Worm (Caenorhabditis elegans) whole organism, L1 larva: ENCODE measurements around the gene mspn-1.

Source experiments
- aha-1 ChIP-seq: fragments of 150-350 bp; optimal IDR thresholded peaks from 2 replicates; lab custom pipeline; 2014; ENCODE audit warnings: missing biosample characterization, missing genetic modification characterization
- aly-2 ChIP-seq: fragments of 150-350 bp; optimal IDR thresholded peaks from 2 replicates; lab custom pipeline; 2014; ENCODE audit warnings: missing biosample characterization, missing genetic modification characterization
- ama-1 ChIP-seq: fragments of 150-350 bp; optimal IDR thresholded peaks from 2 replicates; lab custom pipeline; 2014
- ceh-63 ChIP-seq: fragments of 200-800 bp; sonication (Bioruptor generic); optimal IDR thresholded peaks from 2 replicates; lab custom pipeline; 2018; ENCODE audit warnings: mild to moderate bottlenecking, missing genetic modification characterization, missing compliant biosample characterization
- ceh-8 ChIP-seq: fragments of 200-800 bp; sonication (Bioruptor generic); optimal IDR thresholded peaks from 2 replicates; lab custom pipeline; 2018; ENCODE audit warnings: mild to moderate bottlenecking, missing genetic modification characterization, moderate library complexity, missing compliant biosample characterization
- ceh-82 ChIP-seq, 3 experiments: fragments of 150-350 bp in 1 of 3; sonication (generic microtip) in 2 of 3; optimal IDR thresholded peaks; 2 replicates each; lab custom pipeline; 2014 to 2017; ENCODE audit warnings: missing biosample characterization in 3 of 3, missing genetic modification characterization in 3 of 3
- ceh-88 ChIP-seq: fragments of 200-800 bp; sonication (Bioruptor generic); IDR thresholded peaks from 2 replicates; pipeline ENCODE4 v1.3.6; 2022; ENCODE audit warnings: missing genetic modification characterization, missing compliant biosample characterization
- ces-1 ChIP-seq: fragments of 150-350 bp; optimal IDR thresholded peaks from 2 replicates; lab custom pipeline; 2014; ENCODE audit warnings: missing biosample characterization, missing genetic modification reagents, missing genetic modification characterization
- dpl-1 ChIP-seq, 3 experiments: fragments of 150-350 bp in 2 of 3; sonication (generic microtip) in 1 of 3; optimal IDR thresholded peaks; 2 replicates each; lab custom pipeline; 2014 to 2017; ENCODE audit warnings: missing biosample characterization in 3 of 3, missing genetic modification characterization in 3 of 3, missing genetic modification reagents in 3 of 3
- efl-3 ChIP-seq: fragments of 200-800 bp; sonication (Bioruptor generic); optimal IDR thresholded peaks from 2 replicates; lab custom pipeline; 2018; ENCODE audit warnings: mild to moderate bottlenecking, missing genetic modification characterization, missing compliant biosample characterization
- elt-2 ChIP-seq: sonication (generic microtip); optimal IDR thresholded peaks from 2 replicates; lab custom pipeline; 2016; ENCODE audit warnings: missing genetic modification characterization, mild to moderate bottlenecking, inconsistent platforms, missing compliant biosample characterization, missing genetic modification reagents
- elt-3 ChIP-seq, 6 experiments: fragments of 150-350 bp in 1 of 6; sonication (generic microtip); optimal IDR thresholded peaks; 2 replicates each; lab custom pipeline; 2017 to 2018; ENCODE audit warnings: missing biosample characterization in 6 of 6, missing genetic modification characterization in 6 of 6, inconsistent platforms in 1 of 6
- ets-5 ChIP-seq: fragments of 200-800 bp; sonication (Bioruptor generic); IDR thresholded peaks from 2 replicates; pipeline ENCODE4 v1.3.6; 2022; ENCODE audit warnings: missing genetic modification characterization, missing compliant biosample characterization
- fkh-8 ChIP-seq: sonication (generic microtip); optimal IDR thresholded peaks from 2 replicates; lab custom pipeline; 2016; ENCODE audit warnings: mild to moderate bottlenecking, missing genetic modification characterization, missing compliant biosample characterization
- fos-1 ChIP-seq: fragments of 150-350 bp; optimal IDR thresholded peaks from 2 replicates; lab custom pipeline; 2014; ENCODE audit warnings: missing biosample characterization, missing genetic modification characterization
- hlh-17 ChIP-seq: fragments of 200-800 bp; sonication (Bioruptor generic); optimal IDR thresholded peaks from 2 replicates; lab custom pipeline; 2018; ENCODE audit warnings: missing genetic modification characterization, mild to moderate bottlenecking, missing compliant biosample characterization, moderate library complexity, borderline replicate concordance
- hlh-4 ChIP-seq: sonication (generic microtip); optimal IDR thresholded peaks from 2 replicates; lab custom pipeline; 2016; ENCODE audit warnings: mild to moderate bottlenecking, missing genetic modification characterization, missing compliant biosample characterization
- hpl-2 ChIP-seq: fragments of 150-350 bp; optimal IDR thresholded peaks from 2 replicates; lab custom pipeline; 2014; ENCODE audit warnings: missing biosample characterization, missing genetic modification reagents, missing genetic modification characterization
- isw-1 ChIP-seq: fragments of 200-800 bp; sonication (Bioruptor generic); IDR thresholded peaks from 2 replicates; pipeline ENCODE4 v1.3.6; 2022; ENCODE audit warnings: missing genetic modification characterization, missing compliant biosample characterization
- jun-1 ChIP-seq: fragments of 150-350 bp; optimal IDR thresholded peaks from 2 replicates; lab custom pipeline; 2014; ENCODE audit warnings: missing biosample characterization, missing genetic modification reagents, missing genetic modification characterization
- lin-13 ChIP-seq: fragments of 150-350 bp; optimal IDR thresholded peaks from 2 replicates; lab custom pipeline; 2014; ENCODE audit warnings: missing biosample characterization, missing genetic modification reagents, missing genetic modification characterization
- lin-15B ChIP-seq: fragments of 150-350 bp; sonication (generic microtip); optimal IDR thresholded peaks from 3 replicates; lab custom pipeline; 2014; ENCODE audit warnings: missing biosample characterization, missing genetic modification characterization
- lin-35 ChIP-seq, 2 experiments: fragments of 150-350 bp; optimal IDR thresholded peaks; 2 replicates each; lab custom pipeline; 2014; ENCODE audit warnings: missing biosample characterization in 2 of 2, missing genetic modification characterization in 2 of 2, missing genetic modification reagents in 2 of 2
- lsy-2 ChIP-seq, 2 experiments: fragments of 150-350 bp; optimal IDR thresholded peaks; 2 replicates each; lab custom pipeline; 2014; ENCODE audit warnings: missing biosample characterization in 2 of 2, missing genetic modification characterization in 2 of 2
- mdl-1 ChIP-seq, 2 experiments: fragments of 150-350 bp; optimal IDR thresholded peaks; 2 replicates each; lab custom pipeline; 2014 to 2017; ENCODE audit warnings: missing biosample characterization in 2 of 2, missing genetic modification characterization in 2 of 2, inconsistent platforms in 1 of 2
- mep-1 ChIP-seq: fragments of 150-350 bp; optimal IDR thresholded peaks from 2 replicates; lab custom pipeline; 2014; ENCODE audit warnings: missing biosample characterization, missing genetic modification characterization
- nhr-11 ChIP-seq: fragments of 150-350 bp; optimal IDR thresholded peaks from 2 replicates; lab custom pipeline; 2014; ENCODE audit warnings: missing biosample characterization, missing genetic modification characterization
- nhr-12 ChIP-seq: sonication (generic microtip); optimal IDR thresholded peaks from 2 replicates; lab custom pipeline; 2017; ENCODE audit warnings: missing biosample characterization, missing genetic modification characterization
- nhr-20 ChIP-seq: sonication (generic microtip); optimal IDR thresholded peaks from 2 replicates; lab custom pipeline; 2016; ENCODE audit warnings: mild to moderate bottlenecking, missing genetic modification characterization, missing compliant biosample characterization
- nhr-237 ChIP-seq: fragments of 150-350 bp; optimal IDR thresholded peaks from 2 replicates; lab custom pipeline; 2014; ENCODE audit warnings: missing biosample characterization, missing genetic modification characterization
- nhr-28 ChIP-seq: fragments of 150-350 bp; optimal IDR thresholded peaks from 2 replicates; lab custom pipeline; 2014; ENCODE audit warnings: missing biosample characterization, missing genetic modification characterization
- nhr-47 ChIP-seq: sonication (generic microtip); optimal IDR thresholded peaks from 2 replicates; lab custom pipeline; 2016; ENCODE audit warnings: mild to moderate bottlenecking, missing genetic modification characterization, moderate library complexity, missing compliant biosample characterization
- nhr-71 ChIP-seq: sonication (generic microtip); optimal IDR thresholded peaks from 2 replicates; lab custom pipeline; 2016; ENCODE audit warnings: mild to moderate bottlenecking, missing genetic modification characterization, moderate library complexity, missing compliant biosample characterization
- nhr-84 ChIP-seq: sonication (generic microtip); optimal IDR thresholded peaks from 2 replicates; lab custom pipeline; 2017; ENCODE audit warnings: missing biosample characterization, missing genetic modification characterization
- nhr-85 ChIP-seq: sonication (generic microtip); peaks from one replicate; lab custom pipeline; 2016; ENCODE audit warnings: missing genetic modification characterization, inconsistent platforms, missing compliant biosample characterization
- nhr-90 ChIP-seq: sonication (generic microtip); optimal IDR thresholded peaks from 2 replicates; lab custom pipeline; 2016; ENCODE audit warnings: mild to moderate bottlenecking, missing genetic modification characterization, missing compliant biosample characterization; ENCODE audit not compliant: poor library complexity
- pax-3 ChIP-seq: fragments of 200-800 bp; sonication (Bioruptor generic); optimal IDR thresholded peaks from 2 replicates; lab custom pipeline; 2018; ENCODE audit warnings: mild to moderate bottlenecking, missing genetic modification characterization, moderate library complexity, missing compliant biosample characterization
- pqm-1 ChIP-seq: sonication (generic microtip); optimal IDR thresholded peaks from 3 replicates; lab custom pipeline; 2017; ENCODE audit warnings: missing biosample characterization, missing genetic modification characterization
- skn-1 ChIP-seq: fragments of 150-350 bp; optimal IDR thresholded peaks from 2 replicates; lab custom pipeline; 2014; ENCODE audit warnings: missing biosample characterization, missing genetic modification characterization
- sox-4 ChIP-seq: sonication (generic microtip); optimal IDR thresholded peaks from 2 replicates; lab custom pipeline; 2016; ENCODE audit warnings: missing genetic modification characterization, missing compliant biosample characterization
- sptf-1 ChIP-seq: fragments of 150-350 bp; optimal IDR thresholded peaks from 2 replicates; lab custom pipeline; 2014; ENCODE audit warnings: missing biosample characterization, missing genetic modification characterization
- sup-37 ChIP-seq: fragments of 200-800 bp; sonication (Bioruptor generic); optimal IDR thresholded peaks from 2 replicates; lab custom pipeline; 2018; ENCODE audit warnings: mild to moderate bottlenecking, missing genetic modification characterization, missing compliant biosample characterization
- swsn-7 ChIP-seq: sonication (generic microtip); optimal IDR thresholded peaks from 2 replicates; lab custom pipeline; 2016; ENCODE audit warnings: missing genetic modification characterization, missing compliant biosample characterization
- unc-130 ChIP-seq: fragments of 150-350 bp; optimal IDR thresholded peaks from 2 replicates; lab custom pipeline; 2017; ENCODE audit warnings: missing biosample characterization, missing genetic modification characterization, inconsistent platforms
- unc-30 ChIP-seq: sonication (generic microtip); optimal IDR thresholded peaks from 2 replicates; lab custom pipeline; 2017; ENCODE audit warnings: missing biosample characterization, missing genetic modification characterization
- unc-86 ChIP-seq: sonication (generic microtip); optimal IDR thresholded peaks from 2 replicates; lab custom pipeline; 2016; ENCODE audit warnings: missing genetic modification characterization, missing compliant biosample characterization
- vab-15 ChIP-seq: sonication (generic microtip); optimal IDR thresholded peaks from 2 replicates; lab custom pipeline; 2017; ENCODE audit warnings: missing genotype, mild to moderate bottlenecking, missing genetic modification characterization, missing compliant biosample characterization
- xbp-1 ChIP-seq: sonication (generic microtip); optimal IDR thresholded peaks from 2 replicates; lab custom pipeline; 2016; ENCODE audit warnings: missing genetic modification characterization, missing compliant biosample characterization
- ztf-11 ChIP-seq, 2 experiments: sonication (generic microtip); optimal IDR thresholded peaks; 2 replicates each; lab custom pipeline; 2016 to 2017; ENCODE audit warnings: missing genetic modification characterization in 2 of 2, missing biosample characterization in 1 of 2, missing compliant biosample characterization in 1 of 2

The mspn-1 gene

DNA sequence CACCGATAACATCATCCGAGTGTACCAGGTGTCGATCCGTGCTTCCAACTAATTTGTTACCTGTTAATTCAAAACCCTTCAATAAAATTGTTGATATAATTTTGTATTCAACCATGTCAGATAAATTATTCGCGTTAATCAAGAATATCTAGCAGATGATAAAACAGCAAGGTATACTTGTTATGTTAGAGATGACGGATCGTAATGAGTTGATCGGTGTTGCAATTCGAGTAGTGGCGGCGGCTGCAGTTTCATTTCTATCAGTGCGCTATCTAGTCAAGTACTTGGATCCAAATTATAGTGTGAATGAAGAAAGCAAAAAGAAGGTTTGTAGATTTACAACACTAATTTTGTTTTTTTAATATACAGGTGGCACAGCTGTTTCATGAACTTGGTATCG lies at the start of gene mspn-1:
mspn-1 (plus strand) TSS at position 190 of the 400 bp plus-strand sequence.
- no peak for TF ChIP-seq nhr-84 (tag; lab: Kevin White, UChicago)
- peak in 1 of 2 experiments; percentile 25 for TF ChIP-seq lsy-2 (tag; optimal IDR thresholded peaks at IDR 0.05; lab: Kevin White, UChicago)
- no peak for TF ChIP-seq sox-4
- TF ChIP-seq pax-3, result no peak
- peak; percentile 27 for TF ChIP-seq aly-2 (tag; lab: Kevin White, UChicago)
- TF ChIP-seq ztf-11 (tag; optimal IDR thresholded peaks at IDR 0.05; lab: Kevin White, UChicago), result no peak

DNA sequence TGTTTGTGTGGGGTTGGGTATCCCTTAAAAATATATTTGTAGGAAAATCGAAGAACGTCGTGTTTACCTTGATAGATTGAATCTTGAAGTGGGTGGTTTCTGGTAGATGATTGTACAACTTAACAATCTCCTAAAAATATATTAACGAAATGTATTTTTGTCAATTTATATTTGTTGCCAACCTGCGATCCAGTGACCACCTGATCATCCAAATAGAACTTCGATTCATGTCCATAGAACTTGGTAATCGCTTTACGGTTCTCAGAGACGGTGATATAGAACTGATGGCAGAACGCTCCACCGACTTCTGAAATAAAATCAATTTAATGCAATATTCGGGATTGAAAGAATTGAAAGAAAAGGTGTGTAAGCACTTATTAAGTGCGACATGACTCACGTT lies 49.3 kb upstream of the mspn-1 start:
- TF ChIP-seq elt-2 (tag; lab: Kevin White, UChicago) (no peak), unc-86 (no peak)

DNA sequence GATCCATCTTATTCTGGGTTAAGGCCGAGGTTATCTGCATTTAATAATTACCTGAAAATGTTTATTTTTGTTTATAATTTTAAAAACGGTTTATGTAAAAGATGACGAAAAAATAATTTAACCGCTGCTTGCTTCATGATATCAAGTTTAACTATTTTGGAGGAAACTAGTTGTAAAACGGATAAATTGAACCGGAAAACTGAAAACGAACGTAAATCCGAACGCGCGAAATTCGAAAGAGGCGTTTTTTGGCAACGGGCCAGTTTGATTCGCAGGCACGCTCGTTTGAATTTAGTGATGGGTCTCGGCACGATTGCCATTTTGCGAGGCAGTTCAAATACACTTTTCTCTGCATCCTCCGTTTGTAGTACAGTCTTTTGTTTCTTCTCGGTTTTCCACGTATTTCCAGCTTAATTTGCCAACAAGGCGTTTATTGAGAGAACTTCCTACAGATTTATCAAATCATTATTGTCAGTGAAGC lies 48.8 kb upstream of the mspn-1 start, which contains the start of the genes gtbp-1 and K08F4.3:
gtbp-1 (minus strand) TSS at position 51 of the 481 bp plus-strand sequence.
K08F4.3 (plus strand) TSS at position 352 of the 481 bp plus-strand sequence.
- peak; percentile 68 for TF ChIP-seq nhr-20
- no peak for TF ChIP-seq hlh-4 (tag; lab: Kevin White, UChicago)
- TF ChIP-seq ceh-63 (GFP tag; lab: Kevin White, UChicago), result no peak
- no peak for TF ChIP-seq nhr-237
- TF ChIP-seq nhr-71 (tag; lab: Kevin White, UChicago), result peak; percentile 78
- TF ChIP-seq dpl-1 (GFP tag; optimal IDR thresholded peaks at IDR 0.05; lab: Kevin White, UChicago), result peak; percentile 92 to 94 (median 92)
- peak; percentile 85 for TF ChIP-seq mep-1 (tag; lab: Kevin White, UChicago)
- TF ChIP-seq xbp-1 (tag; lab: Kevin White, UChicago), result peak; percentile 67
- TF ChIP-seq nhr-85 (tag; lab: Kevin White, UChicago), result peak; percentile 85
- peak; percentile 92 to 97 for TF ChIP-seq lin-35 (GFP tag; optimal IDR thresholded peaks at IDR 0.05; lab: Kevin White, UChicago)
- TF ChIP-seq ceh-82 (tag; optimal IDR thresholded peaks at IDR 0.05; lab: Kevin White, UChicago), result peak in 1 of 3 experiments; percentile 71
- peak; percentile 74 for TF ChIP-seq nhr-47 (tag; lab: Kevin White, UChicago)
- TF ChIP-seq mdl-1 (tag; optimal IDR thresholded peaks at IDR 0.05; lab: Kevin White, UChicago), result peak in 1 of 2 experiments; percentile 66
- TF ChIP-seq unc-86, result peak; percentile 24
- peak; percentile 23 for TF ChIP-seq vab-15 (tag; lab: Kevin White, UChicago)
- peak; percentile 47 for TF ChIP-seq fos-1 (tag; lab: Kevin White, UChicago)
- TF ChIP-seq elt-3 (tag; optimal IDR thresholded peaks at IDR 0.05; lab: Kevin White, UChicago), result peak in 2 of 6 experiments; percentile 3 to 47
- TF ChIP-seq isw-1 (GFP tag; lab: Robert Waterston, UW), result peak; percentile 64
- no peak for TF ChIP-seq unc-30 (tag; lab: Kevin White, UChicago)
- TF ChIP-seq swsn-7 (tag; lab: Kevin White, UChicago), result peak; percentile 48
- TF ChIP-seq nhr-28 (tag; lab: Kevin White, UChicago), result no peak
- TF ChIP-seq sup-37 (GFP tag; lab: Kevin White, UChicago), result no peak
- TF ChIP-seq lin-13, result peak; percentile 68
- peak; percentile 65 for TF ChIP-seq fkh-8
- no peak; the same call in 1 of the 2 replicates for TF ChIP-seq ceh-88 (GFP tag; lab: Robert Waterston, UW)
- no peak for TF ChIP-seq aly-2 (tag; lab: Kevin White, UChicago)
- TF ChIP-seq hlh-17 (GFP tag; lab: Kevin White, UChicago), result no peak
- peak; percentile 53 for TF ChIP-seq jun-1 (tag; lab: Kevin White, UChicago)
- TF ChIP-seq hpl-2, result no peak
- no peak for TF ChIP-seq nhr-12 (tag; lab: Kevin White, UChicago)
- TF ChIP-seq nhr-84 (tag; lab: Kevin White, UChicago), result no peak
- TF ChIP-seq efl-3 (GFP tag; lab: Kevin White, UChicago), result no peak
- no peak for TF ChIP-seq aha-1 (tag; lab: Kevin White, UChicago)
- TF ChIP-seq sptf-1, result no peak
- no peak for TF ChIP-seq ces-1 (GFP tag; lab: Kevin White, UChicago)
- TF ChIP-seq lin-15B (tag; lab: Kevin White, UChicago), result peak; percentile 85
- no peak for TF ChIP-seq ets-5 (GFP tag; lab: Robert Waterston, UW)
- TF ChIP-seq nhr-11, result no peak
- peak; percentile 75 for TF ChIP-seq skn-1
- TF ChIP-seq nhr-90, result peak; percentile 45
- no peak for TF ChIP-seq ceh-8 (GFP tag; lab: Kevin White, UChicago)
- TF ChIP-seq unc-130 (tag; lab: Kevin White, UChicago), result peak; percentile 49
- no peak for TF ChIP-seq ama-1 (lab: Kevin White, UChicago)
- TF ChIP-seq pqm-1 (tag; lab: Kevin White, UChicago), result peak; percentile 47
